Worm (Caenorhabditis elegans) whole organism, early embryonic: ENCODE measurements around the gene Y116A8C.25.

Experiments used
- B0310.2 ChIP-seq: sonication (generic microtip); optimal IDR thresholded peaks from 2 replicates; lab custom pipeline; 2016; ENCODE audit warnings: mild to moderate bottlenecking, missing genetic modification characterization, missing compliant biosample characterization
- aly-1 ChIP-seq: sonication (generic microtip); optimal IDR thresholded peaks from 2 replicates; lab custom pipeline; 2016; ENCODE audit warnings: missing genetic modification characterization, missing compliant biosample characterization
- ama-1 ChIP-seq: fragments of 150-350 bp; optimal IDR thresholded peaks from 2 replicates; lab custom pipeline; 2014
- ceh-13 ChIP-seq: fragments of 200-800 bp; sonication (Bioruptor generic); optimal IDR thresholded peaks from 2 replicates; lab custom pipeline; 2018; ENCODE audit warnings: mild to moderate bottlenecking, missing genetic modification characterization, missing compliant biosample characterization
- ceh-36 ChIP-seq: sonication (generic microtip); optimal IDR thresholded peaks from 2 replicates; lab custom pipeline; 2016; ENCODE audit warnings: missing genetic modification characterization, inconsistent platforms, missing compliant biosample characterization
- ets-7 ChIP-seq: sonication (generic microtip); optimal IDR thresholded peaks from 2 replicates; lab custom pipeline; 2016; ENCODE audit warnings: missing genotype, missing genetic modification characterization, missing compliant biosample characterization
- flt-1 ChIP-seq: fragments of 200-800 bp; sonication (Bioruptor generic); IDR thresholded peaks from 2 replicates; pipeline ENCODE4 v1.3.6; 2022; ENCODE audit warnings: missing genetic modification characterization, missing compliant biosample characterization
- hmbx-1 ChIP-seq: sonication (generic microtip); optimal IDR thresholded peaks from 2 replicates; lab custom pipeline; 2016; ENCODE audit warnings: mild to moderate bottlenecking, missing genetic modification characterization, missing compliant biosample characterization
- hmg-4 ChIP-seq: fragments of 200-800 bp; sonication (Bioruptor generic); optimal IDR thresholded peaks from 2 replicates; lab custom pipeline; 2018; ENCODE audit warnings: mild to moderate bottlenecking, missing genetic modification characterization, missing compliant biosample characterization
- hnd-1 ChIP-seq: sonication (generic microtip); optimal IDR thresholded peaks from 2 replicates; lab custom pipeline; 2016; ENCODE audit warnings: missing genetic modification characterization, missing compliant biosample characterization
- pes-1 ChIP-seq: fragments of 200-800 bp; sonication (Bioruptor generic); IDR thresholded peaks from 2 replicates; pipeline ENCODE4 v1.3.6; 2022; ENCODE audit warnings: missing genetic modification reagents, missing genetic modification characterization, missing compliant biosample characterization
- scrt-1 ChIP-seq: fragments of 200-800 bp; sonication (Bioruptor generic); IDR thresholded peaks from 2 replicates; pipeline ENCODE4 v1.3.6; 2022; ENCODE audit warnings: missing genetic modification characterization, missing compliant biosample characterization
- sea-1 ChIP-seq: fragments of 200-800 bp; sonication (Bioruptor generic); conservative IDR thresholded peaks from 2 replicates; pipeline ENCODE4 v1.3.6; 2022; ENCODE audit warnings: missing genetic modification characterization, missing compliant biosample characterization
- tbx-11 ChIP-seq: fragments of 200-800 bp; sonication (Bioruptor generic); IDR thresholded peaks from 2 replicates; pipeline ENCODE4 v1.3.6; 2022; ENCODE audit warnings: missing genetic modification characterization, missing compliant biosample characterization
- tbx-37 ChIP-seq: fragments of 200-800 bp; sonication (Bioruptor generic); conservative IDR thresholded peaks from 2 replicates; pipeline ENCODE4 v1.3.6; 2022; ENCODE audit warnings: missing genetic modification reagents, missing genetic modification characterization, missing compliant biosample characterization
- tra-4 ChIP-seq: sonication (generic microtip); optimal IDR thresholded peaks from 2 replicates; lab custom pipeline; 2017; ENCODE audit warnings: missing genetic modification characterization, missing compliant biosample characterization

Gene Y116A8C.25

ce11 chrIV:17048257-17048656, 30.3 kb downstream of the Y116A8C.25 start, which contains the start of gene athp-3:
athp-3 (minus strand) TSS chrIV:17048357.
- no peak for TF ChIP-seq tbx-11 (GFP tag; lab: Robert Waterston, UW)
- no peak for TF ChIP-seq sea-1 (GFP tag; lab: Robert Waterston, UW)
- no peak for TF ChIP-seq pes-1 (GFP tag; lab: Robert Waterston, UW)
- no peak for TF ChIP-seq hmg-4 (GFP tag; lab: Kevin White, UChicago)
- TF ChIP-seq tra-4, result no peak
- TF ChIP-seq ama-1, result no peak
- no peak for TF ChIP-seq ets-7

- TF ChIP-seq hmg-4 (GFP tag; lab: Kevin White, UChicago) (no peak), tra-4 (no peak), pes-1 (GFP tag; lab: Robert Waterston, UW) (no peak), ceh-13 (GFP tag; lab: Kevin White, UChicago) (no peak), ceh-36 (tag; lab: Kevin White, UChicago) (no peak), ets-7 (no peak), hmbx-1 (tag; lab: Kevin White, UChicago) (no peak), tbx-11 (GFP tag; lab: Robert Waterston, UW) (no peak)
Measured at ce11 chrIV:17045691-17046090, 32.9 kb downstream of the Y116A8C.25 start, which contains the start of gene clec-195. clec-195 (minus strand) TSS chrIV:17045791.

- no peak for TF ChIP-seq tra-4
Measured at ce11 chrIV:17040618-17041017, 37.9 kb downstream of the Y116A8C.25 start, which contains the start of gene Y116A8C.20. Y116A8C.20 (plus strand) TSS chrIV:17040918.

- TF ChIP-seq sea-1 (GFP tag; lab: Robert Waterston, UW) (no peak), aly-1 (tag; lab: Kevin White, UChicago) (no peak), ceh-36 (tag; lab: Kevin White, UChicago) (no peak), pes-1 (GFP tag; lab: Robert Waterston, UW) (no peak), hnd-1 (no peak), tbx-11 (GFP tag; lab: Robert Waterston, UW) (no peak), flt-1 (GFP tag; lab: Robert Waterston, UW) (no peak), tra-4 (no peak)
Measured at ce11 chrIV:17039545-17039944, 39.0 kb downstream of the Y116A8C.25 start, which contains the start of gene Y116A8C.19. Y116A8C.19 (minus strand) TSS chrIV:17039645.

- no peak for TF ChIP-seq hmg-4 (GFP tag; lab: Kevin White, UChicago)
- TF ChIP-seq scrt-1 (GFP tag; lab: Robert Waterston, UW), result no peak
- TF ChIP-seq ets-7, result no peak
- no peak for TF ChIP-seq ceh-13 (GFP tag; lab: Kevin White, UChicago)
- TF ChIP-seq ceh-36 (tag; lab: Kevin White, UChicago), result no peak
- no peak for TF ChIP-seq tra-4
- TF ChIP-seq flt-1 (GFP tag; lab: Robert Waterston, UW), result no peak
- no peak for TF ChIP-seq pes-1 (GFP tag; lab: Robert Waterston, UW)
Measured at ce11 chrIV:17030494-17030893, 48.1 kb downstream of the Y116A8C.25 start, which contains the start of gene nhr-229. nhr-229 (minus strand) TSS chrIV:17030594.

ce11 chrIV:17026568-17026967, 52.0 kb downstream of the Y116A8C.25 start:
- TF ChIP-seq scrt-1 (GFP tag; lab: Robert Waterston, UW), result no peak
- TF ChIP-seq aly-1 (tag; lab: Kevin White, UChicago), result no peak
- TF ChIP-seq B0310.2 (tag; lab: Kevin White, UChicago), result no peak

ce11 chrIV:17025017-17025416, 53.5 kb downstream of the Y116A8C.25 start, which contains the start of gene dct-13:
dct-13 (minus strand) TSS chrIV:17025117.
- TF ChIP-seq sea-1 (GFP tag; lab: Robert Waterston, UW) (no peak), tbx-37 (GFP tag; lab: Robert Waterston, UW) (no peak), tbx-11 (GFP tag; lab: Robert Waterston, UW) (no peak), B0310.2 (tag; lab: Kevin White, UChicago) (no peak), ama-1 (no peak), flt-1 (GFP tag; lab: Robert Waterston, UW) (no peak), ceh-13 (GFP tag; lab: Kevin White, UChicago) (no peak), pes-1 (GFP tag; lab: Robert Waterston, UW) (no peak), ets-7 (no peak)
